Fruit fly (Drosophila melanogaster) Kc167 (cell line): Measurements from ENCODE around the gene Idua.
A peak's percentile ranks its signal among the peaks of the same experiment; 100 is the strongest.

ENCODE experiments used
- Myc ChIP-seq: fragments of >200 bp; optimal IDR thresholded peaks from 2 replicates; lab custom pipeline; 2017; ENCODE audit warnings: missing external identifiers
- Sin3A ChIP-seq: fragments of >200 bp; optimal IDR thresholded peaks from 2 replicates; lab custom pipeline; 2018; ENCODE audit warnings: missing external identifiers
- h ChIP-seq: fragments of >200 bp; optimal IDR thresholded peaks from 3 replicates; lab custom pipeline; 2018; ENCODE audit warnings: missing external identifiers
- insv ChIP-seq: fragments of >200 bp; optimal IDR thresholded peaks from 3 replicates; lab custom pipeline; 2018; ENCODE audit warnings: missing external identifiers
- psq ChIP-seq: fragments of >200 bp; optimal IDR thresholded peaks from 2 replicates; lab custom pipeline; 2017; ENCODE audit warnings: missing external identifiers
- ttk ChIP-seq: sonication (Bioruptor generic); optimal IDR thresholded peaks from 2 replicates; lab custom pipeline; 2017; ENCODE audit warnings: missing external identifiers

Gene Idua

DNA sequence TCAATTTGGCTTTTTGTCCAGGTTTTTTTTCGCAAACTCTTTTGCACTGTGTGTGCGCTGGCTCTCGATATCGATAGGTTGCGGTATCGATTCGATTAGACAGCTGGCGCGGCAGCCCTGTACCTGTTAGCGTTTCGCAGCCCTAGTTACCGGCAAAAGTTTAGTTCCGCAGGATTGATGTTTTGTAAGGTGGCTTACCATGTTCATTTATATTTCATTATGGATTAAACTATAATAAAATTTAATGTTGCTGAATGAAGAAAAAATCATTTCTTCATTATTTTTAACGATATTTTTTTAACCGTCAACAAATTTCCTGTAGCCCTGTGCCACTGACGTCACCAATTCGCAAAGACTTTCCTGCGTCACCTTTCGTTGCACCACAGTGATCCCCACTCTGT lies 6.3 kb downstream of the Idua start, which contains the start of gene Reps:
TSS of gene Reps (minus strand) at position 84 of the 401 bp plus-strand sequence.
- peak; percentile 34 for TF ChIP-seq h (lab: Kevin White, UChicago)
- TF ChIP-seq psq (lab: Kevin White, UChicago), result no peak

DNA sequence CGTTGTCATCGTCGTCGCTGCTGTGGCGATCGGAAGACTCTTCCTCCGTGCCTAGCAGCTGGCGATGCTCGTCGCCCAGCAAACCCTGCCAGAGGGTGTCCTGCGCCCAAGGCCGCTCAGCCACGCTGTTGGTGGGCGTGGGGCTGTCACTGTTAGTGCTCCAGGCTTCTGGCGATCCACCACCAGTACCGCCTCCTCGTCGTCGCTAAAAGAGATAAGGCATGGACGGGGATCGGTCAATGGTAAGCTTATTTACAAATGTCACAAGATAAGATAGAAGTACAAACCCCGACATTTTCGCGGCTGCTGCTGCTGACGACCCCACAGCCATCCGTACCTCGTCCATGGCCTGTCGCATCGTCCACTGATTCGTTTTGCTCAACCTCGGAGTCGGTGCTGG lies 7.5 kb downstream of the Idua start:
- no peak for TF ChIP-seq h (lab: Kevin White, UChicago)
- no peak for TF ChIP-seq ttk (lab: Kevin White, UChicago)
- no peak for TF ChIP-seq Myc
- no peak for TF ChIP-seq Sin3A (lab: Kevin White, UChicago)
- no peak for TF ChIP-seq psq (lab: Kevin White, UChicago)
- TF ChIP-seq insv (lab: Kevin White, UChicago), result no peak

DNA sequence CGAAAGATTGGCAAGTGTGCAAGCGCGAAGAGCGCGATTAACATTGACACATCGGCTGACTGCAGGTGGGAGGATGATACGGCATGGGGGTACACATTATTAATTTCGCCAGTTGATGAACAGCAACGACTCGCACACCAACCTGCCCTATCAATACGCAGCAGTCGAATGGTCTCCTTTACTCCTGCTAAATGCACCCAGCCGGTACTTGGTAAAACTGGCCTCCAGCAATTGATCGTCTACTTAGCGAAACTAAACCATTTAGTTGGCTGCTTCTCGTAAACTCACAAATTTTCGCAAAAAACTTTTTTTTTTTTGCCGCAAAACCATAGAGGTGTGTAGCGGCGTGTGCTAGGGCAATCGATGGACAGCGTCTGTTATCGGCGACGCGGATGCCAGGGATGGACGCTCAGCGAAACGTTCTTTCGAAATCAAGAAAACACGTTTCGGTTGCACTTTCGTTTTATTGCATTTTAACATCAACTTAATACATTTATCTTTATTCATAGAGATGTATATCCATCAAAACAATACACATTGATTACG lies 12.3 kb downstream of the Idua start, which contains the start of gene Ge-1:
TSS of gene Ge-1 (minus strand) at position 373 of the 546 bp plus-strand sequence.
- TF ChIP-seq psq (lab: Kevin White, UChicago), result no peak

DNA sequence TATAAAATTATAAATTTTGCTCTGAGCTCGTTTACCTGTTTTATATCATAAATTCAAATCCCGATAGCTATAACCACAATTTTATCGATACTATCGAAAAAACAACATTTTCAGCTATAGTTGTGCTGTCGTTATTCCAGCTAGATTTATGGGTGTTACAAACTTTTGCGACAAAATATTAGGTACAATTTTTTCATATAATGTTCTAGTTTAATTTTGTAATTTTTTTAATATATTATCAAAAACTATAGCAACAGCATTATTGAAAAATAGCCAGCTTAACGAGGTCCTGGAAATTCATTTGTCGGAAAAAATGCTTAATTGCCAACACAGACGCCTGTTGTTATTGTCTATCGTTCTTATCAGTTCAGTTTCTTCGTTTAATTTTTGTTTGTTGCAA lies 21.8 kb downstream of the Idua start, which contains the start of gene Wdr59:
TSS of gene Wdr59 (plus strand) at position 334 of the 400 bp plus-strand sequence.
- TF ChIP-seq h (lab: Kevin White, UChicago), result no peak
- TF ChIP-seq Sin3A (lab: Kevin White, UChicago), result no peak
- no peak for TF ChIP-seq Myc
- TF ChIP-seq psq (lab: Kevin White, UChicago), result no peak
- TF ChIP-seq insv (lab: Kevin White, UChicago), result no peak
- no peak for TF ChIP-seq ttk (lab: Kevin White, UChicago)

DNA sequence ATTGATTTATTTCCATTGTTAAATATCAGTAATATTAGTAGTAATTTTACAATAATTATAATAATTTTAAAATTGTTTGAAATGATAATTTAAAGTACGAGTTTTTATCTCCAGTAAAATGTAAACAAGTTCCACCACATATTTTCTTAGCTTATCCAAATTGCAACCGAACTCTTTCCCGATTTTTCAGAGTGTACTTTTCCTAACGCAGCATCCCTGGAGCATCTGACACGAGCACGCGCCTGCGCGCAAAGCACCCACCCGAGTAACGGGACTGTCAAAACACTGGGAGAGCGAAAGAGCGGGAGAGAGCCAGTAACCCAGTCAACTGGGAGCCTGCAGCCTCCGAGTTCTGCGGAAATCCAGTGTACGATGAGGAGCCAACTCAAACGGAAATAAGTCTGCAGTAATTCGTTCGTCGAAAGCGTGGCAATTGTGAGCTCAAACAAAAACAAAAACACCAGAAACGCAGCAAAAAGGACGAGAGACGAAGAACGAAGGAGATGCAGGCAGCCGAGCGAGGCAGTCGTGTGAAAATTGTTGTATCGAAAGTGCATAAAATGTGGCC lies 26.4 kb downstream of the Idua start, which contains the start of gene CG16854:
TSS of gene CG16854 (plus strand) at position 365 of the 568 bp plus-strand sequence.
- TF ChIP-seq Myc (no peak), insv (lab: Kevin White, UChicago) (no peak), psq (lab: Kevin White, UChicago) (no peak), h (lab: Kevin White, UChicago) (no peak), ttk (lab: Kevin White, UChicago) (no peak), Sin3A (lab: Kevin White, UChicago) (no peak)

DNA sequence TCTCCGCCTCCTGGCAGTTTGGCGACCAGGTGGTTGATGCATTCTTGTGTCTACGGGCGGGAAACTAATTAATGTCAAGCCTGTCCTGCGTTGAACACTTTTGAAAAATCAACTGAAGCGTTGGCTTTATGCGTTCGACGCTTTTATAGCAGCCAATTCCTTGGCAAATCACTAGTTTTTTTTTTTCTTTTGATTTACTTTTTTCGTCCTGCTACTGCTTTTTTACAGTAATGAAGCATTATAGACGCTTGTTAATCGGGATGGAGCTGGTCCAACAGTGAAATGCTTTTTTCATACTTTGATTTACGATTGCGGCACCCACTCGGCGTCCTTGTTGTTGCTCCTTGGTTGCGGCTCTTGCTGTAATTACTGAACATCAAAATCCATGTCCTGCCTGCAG lies 27.7 kb downstream of the Idua start, which contains the start of gene AstCC:
TSS of gene AstCC (minus strand) at position 101 of the 400 bp plus-strand sequence.
- no peak for TF ChIP-seq psq (lab: Kevin White, UChicago)
- no peak for TF ChIP-seq h (lab: Kevin White, UChicago)
- no peak for TF ChIP-seq Myc
- no peak for TF ChIP-seq insv (lab: Kevin White, UChicago)
- no peak for TF ChIP-seq ttk (lab: Kevin White, UChicago)
- TF ChIP-seq Sin3A (lab: Kevin White, UChicago), result no peak

DNA sequence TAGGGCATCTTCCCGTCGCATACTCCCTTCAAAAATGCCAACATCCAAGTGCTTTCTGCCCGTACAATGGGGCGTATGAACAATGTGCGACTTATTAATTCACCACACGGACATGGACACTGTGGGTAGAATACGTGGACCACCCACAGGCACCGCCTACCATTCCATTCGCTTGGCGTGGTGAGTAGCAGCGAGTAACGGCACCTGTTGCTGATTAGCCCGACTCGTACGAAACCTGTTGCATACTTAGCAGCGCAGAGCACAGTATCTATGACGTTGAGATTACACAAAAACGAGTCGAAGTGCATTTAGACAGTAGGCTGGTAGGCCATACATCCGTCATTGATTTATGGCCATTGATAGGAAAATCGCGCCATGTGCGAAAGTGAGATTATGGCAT lies 30.8 kb downstream of the Idua start:
- TF ChIP-seq ttk (lab: Kevin White, UChicago) (no peak), h (lab: Kevin White, UChicago) (no peak), psq (lab: Kevin White, UChicago) (no peak), Sin3A (lab: Kevin White, UChicago) (no peak), insv (lab: Kevin White, UChicago) (no peak)

DNA sequence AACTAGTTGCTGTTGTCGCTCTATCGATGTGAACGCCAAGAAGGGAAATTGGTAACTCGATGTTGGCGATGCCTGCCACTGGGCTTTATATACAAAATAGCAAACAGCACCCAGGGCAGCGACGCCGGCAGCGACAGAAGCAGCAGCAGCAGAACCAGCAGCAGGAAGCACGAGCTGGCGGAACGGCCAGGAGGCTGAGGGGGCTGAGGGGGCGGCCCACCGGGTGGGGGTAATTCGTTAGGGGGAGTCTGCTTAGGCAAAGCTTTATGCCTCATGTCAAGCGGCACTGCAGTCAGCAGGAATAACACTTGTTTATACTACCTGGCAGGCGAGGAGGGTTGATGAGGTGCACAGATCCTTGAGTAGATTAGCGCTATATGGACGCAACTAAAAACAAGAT lies 31.5 kb downstream of the Idua start, which contains the start of gene AstC:
TSS of gene AstC (minus strand) at position 63 of the 400 bp plus-strand sequence.
- TF ChIP-seq psq (lab: Kevin White, UChicago), result no peak
- TF ChIP-seq ttk (lab: Kevin White, UChicago), result no peak
- TF ChIP-seq insv (lab: Kevin White, UChicago), result no peak
- no peak for TF ChIP-seq h (lab: Kevin White, UChicago)
- no peak for TF ChIP-seq Sin3A (lab: Kevin White, UChicago)
- TF ChIP-seq Myc, result no peak

DNA sequence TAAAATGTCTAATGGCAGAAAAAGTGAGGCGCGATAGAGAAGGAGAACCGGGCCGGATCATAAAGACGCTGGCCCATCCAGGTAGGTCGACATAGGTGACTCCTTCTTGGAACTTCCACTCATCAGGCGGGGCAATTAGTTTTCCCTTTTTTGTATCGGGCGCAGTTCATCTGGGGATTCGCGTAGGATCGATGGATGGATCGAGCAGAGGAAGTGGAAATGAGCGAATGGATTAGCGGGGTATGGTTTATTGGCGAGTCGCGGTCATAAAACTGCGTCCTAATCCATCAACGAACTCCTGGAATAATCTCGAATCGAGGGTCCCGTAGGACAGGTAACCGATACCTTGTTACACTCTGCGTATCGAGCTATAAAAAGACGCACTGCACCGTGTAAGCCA lies 37.7 kb downstream of the Idua start, which contains the start of gene CG43725:
TSS of gene CG43725 (plus strand) at position 400 of the 400 bp plus-strand sequence.
- TF ChIP-seq ttk (lab: Kevin White, UChicago) (no peak), h (lab: Kevin White, UChicago) (no peak), Sin3A (lab: Kevin White, UChicago) (no peak)

DNA sequence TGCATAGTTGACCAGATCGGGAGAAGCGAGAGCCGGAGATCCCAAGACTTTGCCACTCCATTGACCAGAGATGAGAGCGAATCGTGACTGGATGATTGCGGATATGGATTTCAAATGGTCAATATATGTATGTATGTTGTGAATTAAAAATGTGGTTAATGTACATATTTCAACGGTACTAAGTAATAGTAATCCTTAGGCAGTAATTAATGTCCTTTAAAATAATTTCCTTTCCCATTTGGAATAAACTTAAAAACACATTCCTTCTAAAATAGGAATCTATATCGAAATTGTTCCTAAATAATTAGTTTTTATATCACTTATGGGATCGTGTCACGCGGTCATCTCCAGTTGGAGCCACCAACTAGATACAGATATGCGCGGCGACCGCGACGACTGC lies 38.9 kb downstream of the Idua start:
- TF ChIP-seq h (lab: Kevin White, UChicago), result no peak
- no peak for TF ChIP-seq Myc
- no peak for TF ChIP-seq Sin3A (lab: Kevin White, UChicago)
- no peak for TF ChIP-seq insv (lab: Kevin White, UChicago)
- no peak for TF ChIP-seq ttk (lab: Kevin White, UChicago)
- no peak for TF ChIP-seq psq (lab: Kevin White, UChicago)

DNA sequence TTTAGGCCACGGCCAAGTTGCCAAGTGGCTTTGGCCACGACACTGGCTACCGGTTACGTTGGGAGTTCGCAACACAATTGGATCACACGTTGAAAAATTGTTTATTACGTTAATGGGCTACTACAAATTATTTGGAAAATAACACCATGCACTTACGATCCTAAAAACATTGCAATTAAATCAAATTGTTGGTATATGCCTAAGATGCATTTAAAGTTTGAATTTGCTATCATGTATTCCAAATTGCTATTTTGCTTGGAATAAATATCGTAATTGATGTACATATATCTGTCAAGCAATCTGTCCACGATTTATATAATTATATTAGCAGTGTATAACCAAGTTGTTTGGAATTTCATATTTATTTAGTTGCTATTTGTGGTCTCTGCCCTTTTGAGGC lies 40.0 kb downstream of the Idua start:
- no peak for TF ChIP-seq ttk (lab: Kevin White, UChicago)
- no peak for TF ChIP-seq h (lab: Kevin White, UChicago)
- no peak for TF ChIP-seq Myc
- TF ChIP-seq Sin3A (lab: Kevin White, UChicago), result no peak

DNA sequence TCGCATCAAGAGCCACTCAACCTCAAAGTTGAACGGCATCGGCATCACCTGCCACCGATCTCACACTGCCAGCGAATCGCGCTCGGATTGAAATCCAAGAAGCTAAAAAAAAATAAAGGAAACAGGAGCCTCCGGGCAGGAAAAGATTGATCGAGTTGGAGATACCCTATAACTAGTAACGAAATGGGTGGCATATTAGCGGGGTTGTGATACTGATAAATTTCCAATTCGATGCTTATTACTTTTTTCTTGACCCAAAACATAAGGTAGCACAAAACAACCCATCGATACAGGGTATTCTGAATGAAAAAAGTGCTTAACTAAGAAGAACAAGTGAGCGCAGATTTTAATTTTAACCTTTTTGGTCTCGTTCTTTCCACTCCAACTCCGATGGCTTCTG lies 40.6 kb downstream of the Idua start:
- TF ChIP-seq Myc (no peak), Sin3A (lab: Kevin White, UChicago) (no peak), ttk (lab: Kevin White, UChicago) (no peak), insv (lab: Kevin White, UChicago) (no peak)
